Fruit fly (Drosophila melanogaster) whole organism, prepupa: ENCODE data around the gene CG32152.

Experiments used
- Blimp-1 ChIP-seq: fragments of 200-800 bp; sonication (Bioruptor generic); optimal IDR thresholded peaks from 3 replicates; lab custom pipeline; 2017; ENCODE audit warnings: missing biosample characterization, missing genetic modification characterization, mild to moderate bottlenecking, moderate library complexity, missing genetic modification reagents
- CG10631 ChIP-seq: fragments of 200-800 bp; sonication (Bioruptor generic); optimal IDR thresholded peaks from 2 replicates; lab custom pipeline; 2016; ENCODE audit warnings: missing biosample characterization, missing genetic modification characterization
- CG11902 ChIP-seq: fragments of 200-800 bp; sonication (Bioruptor generic); optimal IDR thresholded peaks from 3 replicates; lab custom pipeline; 2016; ENCODE audit warnings: missing biosample characterization, missing genetic modification characterization
- CG15336 ChIP-seq: fragments of 200-800 bp; sonication (Bioruptor generic); IDR thresholded peaks from 2 replicates; pipeline ENCODE4 v1.3.6; 2022; ENCODE audit warnings: missing biosample characterization, missing genetic modification characterization
- CG1621 ChIP-seq: fragments of 200-800 bp; sonication (Bioruptor generic); optimal IDR thresholded peaks from 3 replicates; lab custom pipeline; 2018; ENCODE audit warnings: missing biosample characterization, mild to moderate bottlenecking, missing genetic modification characterization
- CG16779 ChIP-seq: fragments of 200-800 bp; sonication (Bioruptor generic); optimal IDR thresholded peaks from 3 replicates; lab custom pipeline; 2017; ENCODE audit warnings: missing biosample characterization, mild to moderate bottlenecking, missing genetic modification characterization
- CG3032 ChIP-seq: fragments of 200-800 bp; optimal IDR thresholded peaks from 2 replicates; lab custom pipeline; 2019; ENCODE audit warnings: missing biosample characterization, mild to moderate bottlenecking, missing genetic modification characterization, moderate library complexity
- CG34406 ChIP-seq: fragments of 200-800 bp; sonication (Bioruptor generic); optimal IDR thresholded peaks from 3 replicates; lab custom pipeline; 2016; ENCODE audit warnings: missing biosample characterization, missing genetic modification characterization
- CG4318 ChIP-seq: fragments of 200-800 bp; sonication (Bioruptor generic); optimal IDR thresholded peaks from 3 replicates; lab custom pipeline; 2017; ENCODE audit warnings: missing biosample characterization, mild to moderate bottlenecking, missing genetic modification characterization
- CG6163 ChIP-seq: fragments of 200-800 bp; sonication (Bioruptor generic); IDR thresholded peaks from 3 replicates; pipeline ENCODE4 v1.3.6; 2022; ENCODE audit warnings: missing biosample characterization, missing genetic modification characterization
- CG6276 ChIP-seq: fragments of 200-800 bp; sonication (Bioruptor generic); optimal IDR thresholded peaks from 2 replicates; lab custom pipeline; 2017; ENCODE audit warnings: missing biosample characterization, mild to moderate bottlenecking, missing genetic modification characterization
- CG6792 ChIP-seq: fragments of 200-800 bp; sonication (Bioruptor generic); optimal IDR thresholded peaks from 3 replicates; lab custom pipeline; 2016; ENCODE audit warnings: missing biosample characterization, missing genetic modification characterization
- CG6854 ChIP-seq: fragments of 200-800 bp; sonication (Bioruptor generic); optimal IDR thresholded peaks from 2 replicates; lab custom pipeline; 2017; ENCODE audit warnings: missing biosample characterization, mild to moderate bottlenecking, missing genetic modification characterization
- CG7368 ChIP-seq: fragments of 200-800 bp; sonication (Bioruptor generic); optimal IDR thresholded peaks from 3 replicates; lab custom pipeline; 2016; ENCODE audit warnings: missing biosample characterization, missing genetic modification characterization
- CG8319 ChIP-seq: fragments of 200-800 bp; sonication (Bioruptor generic); optimal IDR thresholded peaks from 3 replicates; lab custom pipeline; 2016; ENCODE audit warnings: missing biosample characterization, missing genetic modification characterization
- CG8632 ChIP-seq: fragments of 200-800 bp; sonication (Bioruptor generic); optimal IDR thresholded peaks from 3 replicates; lab custom pipeline; 2016; ENCODE audit warnings: missing biosample characterization, missing genetic modification characterization
- CG9139 ChIP-seq: fragments of 200-800 bp; sonication (Bioruptor generic); optimal IDR thresholded peaks from 3 replicates; lab custom pipeline; 2017; ENCODE audit warnings: missing biosample characterization, mild to moderate bottlenecking, missing genetic modification characterization
- Eip75B ChIP-seq: fragments of 200-800 bp; sonication (Bioruptor generic); optimal IDR thresholded peaks from 3 replicates; lab custom pipeline; 2016; ENCODE audit warnings: missing biosample characterization, missing genetic modification characterization
- Eip93F ChIP-seq: fragments of 200-800 bp; sonication (Bioruptor generic); optimal IDR thresholded peaks from 2 replicates; lab custom pipeline; 2016; ENCODE audit warnings: missing biosample characterization, mild to moderate bottlenecking, missing genetic modification characterization
- Gug ChIP-seq: fragments of 200-800 bp; sonication (Bioruptor generic); IDR thresholded peaks from 2 replicates; pipeline ENCODE4 v1.3.6; 2022; ENCODE audit warnings: missing biosample characterization, missing genetic modification characterization
- Hr39 ChIP-seq: fragments of 200-800 bp; sonication (Bioruptor generic); optimal IDR thresholded peaks from 2 replicates; lab custom pipeline; 2016; ENCODE audit warnings: missing biosample characterization, missing genetic modification characterization
- Hr4 ChIP-seq: fragments of 200-800 bp; sonication (Bioruptor generic); optimal IDR thresholded peaks from 3 replicates; lab custom pipeline; 2016; ENCODE audit warnings: missing biosample characterization, missing genetic modification characterization
- Lpt ChIP-seq: fragments of 200-800 bp; sonication (Bioruptor generic); optimal IDR thresholded peaks from 3 replicates; lab custom pipeline; 2016; ENCODE audit warnings: missing biosample characterization, missing genetic modification characterization
- OdsH ChIP-seq: fragments of 200-800 bp; sonication (Bioruptor generic); optimal IDR thresholded peaks from 3 replicates; lab custom pipeline; 2016; ENCODE audit warnings: missing biosample characterization, missing genetic modification characterization
- achi ChIP-seq: fragments of 200-800 bp; sonication (Bioruptor generic); optimal IDR thresholded peaks from 3 replicates; lab custom pipeline; 2016; ENCODE audit warnings: missing biosample characterization, missing genetic modification characterization
- acj6 ChIP-seq: fragments of 200-800 bp; sonication (Bioruptor generic); optimal IDR thresholded peaks from 3 replicates; lab custom pipeline; 2016; ENCODE audit warnings: missing biosample characterization, missing genetic modification characterization
- cyc ChIP-seq: fragments of 200-800 bp; sonication (Bioruptor generic); optimal IDR thresholded peaks from 3 replicates; lab custom pipeline; 2016; ENCODE audit warnings: missing biosample characterization, missing genetic modification characterization
- dac ChIP-seq: fragments of 200-800 bp; sonication (Bioruptor generic); optimal IDR thresholded peaks from 2 replicates; lab custom pipeline; 2017; ENCODE audit warnings: missing biosample characterization, mild to moderate bottlenecking, missing genetic modification characterization
- dsx ChIP-seq: fragments of 200-800 bp; optimal IDR thresholded peaks from 3 replicates; lab custom pipeline; 2019; ENCODE audit warnings: missing biosample characterization, mild to moderate bottlenecking, missing genetic modification characterization, moderate library complexity; ENCODE audit not compliant: poor library complexity, severe bottlenecking
- eg ChIP-seq: fragments of 200-800 bp; sonication (Bioruptor generic); IDR thresholded peaks from 3 replicates; pipeline ENCODE4 v1.3.6; 2022; ENCODE audit warnings: missing biosample characterization, missing genetic modification characterization
- fd59A ChIP-seq: fragments of 200-800 bp; sonication (Bioruptor generic); optimal IDR thresholded peaks from 2 replicates; lab custom pipeline; 2017; ENCODE audit warnings: missing biosample characterization, mild to moderate bottlenecking, missing genetic modification characterization, missing genetic modification reagents
- fkh ChIP-seq: fragments of 200-800 bp; sonication (Bioruptor generic); optimal IDR thresholded peaks from 3 replicates; lab custom pipeline; 2017; ENCODE audit warnings: missing biosample characterization, mild to moderate bottlenecking, missing genetic modification characterization, moderate library complexity
- lz ChIP-seq: fragments of 200-800 bp; sonication (Bioruptor generic); optimal IDR thresholded peaks from 3 replicates; lab custom pipeline; 2016; ENCODE audit warnings: missing biosample characterization, missing genetic modification characterization
- pdm3 ChIP-seq: fragments of 200-800 bp; sonication (Bioruptor generic); optimal IDR thresholded peaks from 3 replicates; lab custom pipeline; 2016; ENCODE audit warnings: missing biosample characterization, missing genetic modification characterization
- salr ChIP-seq, 2 experiments: fragments of 200-800 bp; sonication (Bioruptor generic); optimal IDR thresholded peaks; 3 replicates each; lab custom pipeline; 2016 to 2018; ENCODE audit warnings: missing biosample characterization in 2 of 2, missing genetic modification characterization in 2 of 2, mild to moderate bottlenecking in 1 of 2
- spab ChIP-seq: fragments of 200-800 bp; sonication (Bioruptor generic); optimal IDR thresholded peaks from 2 replicates; lab custom pipeline; 2017; ENCODE audit warnings: missing biosample characterization, mild to moderate bottlenecking, missing genetic modification characterization, missing genetic modification reagents
- ss ChIP-seq, 2 experiments: fragments of 200-800 bp; sonication (Bioruptor generic); optimal IDR thresholded peaks; 2 replicates in 1 of 2; 3 replicates in 1 of 2; lab custom pipeline; 2017 to 2018; ENCODE audit warnings: mild to moderate bottlenecking in 2 of 2, missing biosample characterization in 2 of 2, missing genetic modification characterization in 2 of 2, moderate library complexity in 1 of 2
- svp ChIP-seq: fragments of 200-800 bp; sonication (Bioruptor generic); peaks from one replicate; lab custom pipeline; 2016; ENCODE audit warnings: missing biosample characterization, missing genetic modification characterization
- topi ChIP-seq: fragments of 200-800 bp; sonication (Bioruptor generic); optimal IDR thresholded peaks from 3 replicates; lab custom pipeline; 2016; ENCODE audit warnings: missing biosample characterization, missing genetic modification characterization
- vri ChIP-seq: fragments of 200-800 bp; sonication (Bioruptor generic); optimal IDR thresholded peaks from 3 replicates; lab custom pipeline; 2016; ENCODE audit warnings: missing biosample characterization, mild to moderate bottlenecking, missing genetic modification characterization

Gene CG32152

DNA sequence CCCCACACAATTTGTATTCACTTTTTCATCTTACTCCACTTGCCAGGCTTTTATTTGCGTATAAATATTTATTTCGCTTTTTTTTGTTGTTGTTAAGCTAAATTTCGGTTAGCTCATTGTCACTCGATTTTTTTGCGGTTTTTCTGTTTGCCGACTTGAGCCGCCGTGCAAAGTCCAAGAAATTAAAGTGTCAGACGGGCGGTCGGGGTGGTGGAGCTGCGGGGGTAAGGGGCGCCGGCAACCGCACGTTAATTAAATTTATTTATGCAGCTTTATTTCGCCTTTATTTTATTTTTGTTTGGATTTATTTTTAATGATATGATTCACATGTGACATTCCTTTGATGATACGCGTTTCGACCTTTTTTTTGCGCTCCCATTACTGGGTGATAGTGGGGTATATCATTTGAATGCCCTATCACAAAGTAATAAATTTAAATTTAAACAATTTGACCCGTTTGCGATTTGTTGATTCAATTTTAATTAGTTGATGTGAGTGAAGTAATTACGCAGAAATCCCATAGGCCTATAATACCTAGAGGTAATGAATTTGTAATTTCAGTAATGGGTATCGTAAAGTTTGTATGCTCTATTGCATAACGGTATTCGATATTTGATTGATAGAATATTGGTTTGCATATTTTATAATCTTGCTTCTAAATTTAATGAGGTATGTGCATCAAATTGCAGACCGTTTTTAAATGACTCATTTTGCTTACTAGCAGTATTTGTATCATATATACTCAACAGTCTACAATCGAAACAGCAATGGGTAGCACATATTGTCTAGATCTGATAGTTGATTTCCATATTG, 21.7 kb upstream of the CG32152 start (continued):
- TF ChIP-seq CG1621 (tag; lab: Kevin White, UChicago), result no peak
- TF ChIP-seq CG8319, result peak; percentile 20
- TF ChIP-seq CG4318 (GFP tag; lab: Kevin White, UChicago), result no peak
- TF ChIP-seq Lpt (GFP tag; lab: Kevin White, UChicago), result no peak
- TF ChIP-seq lz, result peak; percentile 57
- no peak for TF ChIP-seq CG15336 (GFP tag; lab: Robert Waterston, UW)
- TF ChIP-seq CG11902 (GFP tag; lab: Kevin White, UChicago), result peak; percentile 38
- peak; percentile 57 for TF ChIP-seq OdsH (GFP tag; lab: Kevin White, UChicago)
- TF ChIP-seq spab, result no peak
- TF ChIP-seq CG6163 (GFP tag; lab: Robert Waterston, UW), result no peak
- peak; percentile 75 for TF ChIP-seq topi (GFP tag; lab: Kevin White, UChicago)
- no peak for TF ChIP-seq fd59A (GFP tag; lab: Kevin White, UChicago)
- no peak for TF ChIP-seq CG6276
- TF ChIP-seq dsx, result no peak
- TF ChIP-seq salr (GFP tag; optimal IDR thresholded peaks at IDR 0.05; lab: Kevin White, UChicago), result no peak
- no peak for TF ChIP-seq dac (GFP tag; lab: Kevin White, UChicago)
- TF ChIP-seq pdm3 (GFP tag; lab: Kevin White, UChicago), result peak; percentile 52
- peak; percentile 70 for TF ChIP-seq CG6854 (GFP tag; lab: Kevin White, UChicago)
- TF ChIP-seq CG8632 (GFP tag; lab: Kevin White, UChicago), result peak; percentile 12
- TF ChIP-seq CG3032, result no peak
- TF ChIP-seq CG16779 (tag; lab: Kevin White, UChicago), result no peak
- TF ChIP-seq Hr4, result peak; percentile 20
- TF ChIP-seq Gug (GFP tag; lab: Robert Waterston, UW), result no peak
- TF ChIP-seq Eip93F, result no peak
- peak; percentile 61 for TF ChIP-seq vri (GFP tag; lab: Kevin White, UChicago)
- TF ChIP-seq CG10631 (GFP tag; lab: Kevin White, UChicago), result peak; percentile 26
- TF ChIP-seq Hr39 (GFP tag; lab: Kevin White, UChicago), result peak; percentile 77
- peak; percentile 42 for TF ChIP-seq CG34406 (GFP tag; lab: Kevin White, UChicago)
- TF ChIP-seq eg (GFP tag; lab: Robert Waterston, UW), result no peak
- TF ChIP-seq ss (GFP tag; optimal IDR thresholded peaks at IDR 0.05; lab: Kevin White, UChicago), result no peak
- TF ChIP-seq CG7368 (GFP tag; lab: Kevin White, UChicago), result peak; percentile 21
- TF ChIP-seq cyc (GFP tag; lab: Kevin White, UChicago), result peak; percentile 49
- peak; percentile 62 for TF ChIP-seq fkh (GFP tag; lab: Kevin White, UChicago)
- peak; percentile 21 for TF ChIP-seq acj6 (GFP tag; lab: Kevin White, UChicago)
- TF ChIP-seq svp (GFP tag; lab: Kevin White, UChicago), result peak; percentile 82
- no peak for TF ChIP-seq CG9139 (GFP tag; lab: Kevin White, UChicago)
- TF ChIP-seq achi (GFP tag; lab: Kevin White, UChicago), result peak; percentile 18
- TF ChIP-seq Blimp-1 (GFP tag; lab: Kevin White, UChicago), result peak; percentile 40
- peak; percentile 35 for TF ChIP-seq CG6792 (GFP tag; lab: Kevin White, UChicago)
- TF ChIP-seq Eip75B, result peak; percentile 41
